Fruit fly (Drosophila melanogaster): Measurements from ENCODE around the gene Nbr.

Nbr gene

DNA sequence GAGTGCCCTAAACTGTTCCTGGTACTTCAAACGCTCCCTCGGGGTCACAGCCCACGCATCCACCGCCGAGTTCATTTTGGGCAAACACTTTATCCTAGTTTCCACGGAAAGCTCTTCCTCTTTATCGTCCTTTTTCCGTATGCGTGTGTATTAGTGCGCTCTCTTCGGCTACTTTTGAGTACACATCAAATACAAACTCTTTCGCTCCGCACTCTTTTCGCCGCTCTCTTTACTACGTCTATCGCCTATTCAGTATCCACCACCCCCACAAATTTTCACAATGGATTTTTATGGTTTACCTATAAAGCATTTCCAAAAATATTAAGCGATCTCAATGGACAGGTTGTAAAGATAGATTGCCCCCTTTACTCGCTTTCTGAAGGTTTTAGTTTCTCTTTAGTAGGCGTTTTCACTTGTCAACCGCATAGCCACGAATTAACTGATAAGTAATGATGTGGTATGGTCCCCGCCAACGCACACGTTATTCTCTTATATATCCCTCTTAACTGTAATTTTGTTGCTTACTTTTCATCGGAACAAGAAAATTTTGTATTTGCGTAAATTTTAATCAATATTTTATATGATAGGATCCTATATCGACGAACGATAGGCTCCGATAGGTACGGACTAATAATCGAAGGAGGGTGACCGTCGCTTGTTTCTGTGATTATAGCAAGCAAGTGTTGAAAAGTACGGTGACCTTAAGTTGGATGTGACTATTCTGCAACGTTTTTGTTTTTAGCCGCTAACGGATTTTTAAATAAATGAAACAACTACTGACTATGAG is 21.0 kb downstream of the Nbr start, which contains the start of gene Dap160 (continued):
- TF ChIP-seq emc (GFP tag; optimal IDR thresholded peaks at IDR 0.05) (no peak), Deaf1 (tag; optimal IDR thresholded peaks at IDR 0.05) (no peak), NC2β (GFP tag; optimal IDR thresholded peaks at IDR 0.05) (no peak), CG14014 (GFP tag; IDR thresholded peaks at IDR 0.05) (no peak), CG10366 (GFP tag; IDR thresholded peaks at IDR 0.05) (no peak), lov (optimal IDR thresholded peaks at IDR 0.05) (no peak), lov (GFP tag; IDR thresholded peaks at IDR 0.05) (no peak), CG8924 (tag; optimal IDR thresholded peaks at IDR 0.05) (no peak), CG8089 (GFP tag; optimal IDR thresholded peaks at IDR 0.05) (no peak), CG7357 (GFP tag; IDR thresholded peaks at IDR 0.05) (peak; percentile 62), CG12071 (GFP tag; optimal IDR thresholded peaks at IDR 0.05) (no peak), Atf6 (GFP tag; IDR thresholded peaks at IDR 0.05) (no peak), CG6175 (GFP tag; IDR thresholded peaks at IDR 0.05) (no peak), Neu2 (GFP tag; optimal IDR thresholded peaks at IDR 0.05; ENCODE audit: borderline replicate concordance) (no peak), jumu (GFP tag; optimal IDR thresholded peaks at IDR 0.05) (no peak), klu (GFP tag; IDR thresholded peaks at IDR 0.05) (no peak), GATAe (GFP tag; conservative IDR thresholded peaks at IDR 0.05) (no peak), BEAF-32 (GFP tag; optimal IDR thresholded peaks at IDR 0.05) (peak; percentile 70), hth (optimal IDR thresholded peaks at IDR 0.05) (no peak), ewg (GFP tag; optimal IDR thresholded peaks at IDR 0.05) (no peak), CG1647 (GFP tag; optimal IDR thresholded peaks at IDR 0.05) (no peak), sob (GFP tag; IDR thresholded peaks at IDR 0.05) (peak; percentile 59; the same call in 1 of the 2 replicates), dati (GFP tag; IDR thresholded peaks at IDR 0.05) (no peak), esg (GFP tag; conservative IDR thresholded peaks at IDR 0.05) (no peak), Lpt (GFP tag; optimal IDR thresholded peaks at IDR 0.05) (no peak), D (optimal IDR thresholded peaks at IDR 0.05) (no peak), D (GFP tag; optimal IDR thresholded peaks at IDR 0.05) (no peak), CG2875 (GFP tag; optimal IDR thresholded peaks at IDR 0.05) (no peak), pita (GFP tag; optimal IDR thresholded peaks at IDR 0.05) (no peak), chm (GFP tag; IDR thresholded peaks at IDR 0.05) (no peak), CG9817 (tag; optimal IDR thresholded peaks at IDR 0.05) (no peak), CG4730 (GFP tag; IDR thresholded peaks at IDR 0.05) (no peak), kni (GFP tag; optimal IDR thresholded peaks at IDR 0.05) (no peak), CG15011 (GFP tag; optimal IDR thresholded peaks at IDR 0.05) (no peak), Taf1 (GFP tag; IDR thresholded peaks at IDR 0.05) (no peak), CG13894 (tag; optimal IDR thresholded peaks at IDR 0.05) (no peak), kah (GFP tag; optimal IDR thresholded peaks at IDR 0.05) (no peak), nom (GFP tag; optimal IDR thresholded peaks at IDR 0.05) (no peak), zf30C (GFP tag; optimal IDR thresholded peaks at IDR 0.05) (no peak), Ets97D (GFP tag; optimal IDR thresholded peaks at IDR 0.05) (peak; percentile 29), pnt (GFP tag; optimal IDR thresholded peaks at IDR 0.05) (no peak), dmrt99B (tag; optimal IDR thresholded peaks at IDR 0.05) (no peak), Hand (GFP tag; optimal IDR thresholded peaks at IDR 0.05) (no peak), aop (GFP tag; IDR thresholded peaks at IDR 0.05) (no peak), grau (tag; optimal IDR thresholded peaks at IDR 0.05) (no peak), CG12299 (tag; optimal IDR thresholded peaks at IDR 0.05) (no peak), BtbVII (GFP tag; optimal IDR thresholded peaks at IDR 0.05) (no peak), tio (GFP tag; optimal IDR thresholded peaks at IDR 0.05) (no peak), CG17328 (GFP tag; IDR thresholded peaks at IDR 0.05) (no peak), sens (GFP tag) (peak; percentile 76), gcm (GFP tag; optimal IDR thresholded peaks at IDR 0.05) (no peak), CG15514 (GFP tag; optimal IDR thresholded peaks at IDR 0.05) (peak; percentile 82)
